Worm (Caenorhabditis elegans) whole organism, L3 larva: ENCODE results near the gene let-756.

Experiments
- ZK546.5 ChIP-seq: sonication (generic microtip); optimal IDR thresholded peaks from 2 replicates; lab custom pipeline; 2017; ENCODE audit warnings: missing biosample characterization, missing genetic modification characterization
- elt-1 ChIP-seq: fragments of 150-350 bp; optimal IDR thresholded peaks from 2 replicates; lab custom pipeline; 2014; ENCODE audit warnings: missing biosample characterization, missing genetic modification characterization
- elt-2 ChIP-seq: sonication (generic microtip); optimal IDR thresholded peaks from 2 replicates; lab custom pipeline; 2016; ENCODE audit warnings: missing genetic modification reagents, mild to moderate bottlenecking, missing genetic modification characterization, missing compliant biosample characterization
- lin-15B ChIP-seq: fragments of 150-350 bp; optimal IDR thresholded peaks from 2 replicates; lab custom pipeline; 2014; ENCODE audit warnings: missing biosample characterization, missing genetic modification characterization
- nhr-237 ChIP-seq: fragments of 150-350 bp; optimal IDR thresholded peaks from 2 replicates; lab custom pipeline; 2014; ENCODE audit warnings: missing biosample characterization, missing genetic modification characterization
- nhr-28 ChIP-seq: fragments of 150-350 bp; optimal IDR thresholded peaks from 2 replicates; lab custom pipeline; 2014; ENCODE audit warnings: missing biosample characterization, missing genetic modification characterization
- pqm-1 ChIP-seq: fragments of 150-350 bp; optimal IDR thresholded peaks from 2 replicates; lab custom pipeline; 2017; ENCODE audit warnings: missing biosample characterization, missing genetic modification characterization, inconsistent platforms
- unc-39 ChIP-seq: sonication (generic microtip); optimal IDR thresholded peaks from 4 replicates; lab custom pipeline; 2017; ENCODE audit warnings: missing biosample characterization, missing genetic modification characterization
- unc-62 ChIP-seq: fragments of 150-350 bp; sonication (generic microtip); optimal IDR thresholded peaks from 4 replicates; lab custom pipeline; 2014; ENCODE audit warnings: missing biosample characterization, missing genetic modification reagents, missing genetic modification characterization

DNA sequence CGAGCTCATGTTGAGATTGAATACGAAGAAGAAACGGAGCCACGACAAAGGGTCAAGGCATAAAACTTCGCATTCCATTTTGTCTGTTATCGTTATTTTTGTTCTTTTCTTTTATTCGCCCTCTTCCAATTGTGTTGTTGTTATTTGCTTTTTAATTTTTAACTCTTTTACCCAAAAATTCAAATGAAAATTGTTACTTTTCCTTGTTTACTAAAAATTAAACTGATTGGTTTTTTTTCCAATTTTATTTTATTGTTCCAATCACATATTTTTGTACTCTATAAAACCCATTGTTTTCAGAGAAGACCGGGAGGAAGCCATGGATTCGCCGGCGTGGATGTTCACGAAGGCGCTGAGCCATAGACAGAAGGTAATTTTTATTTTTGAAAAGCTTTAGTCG lies 26.5 kb upstream of the let-756 start, which contains the start of gene C16A3.5:
- TF ChIP-seq ZK546.5 (tag; lab: Kevin White, UChicago) (no peak), nhr-237 (tag; lab: Kevin White, UChicago) (no peak), lin-15B (tag; lab: Kevin White, UChicago) (no peak), nhr-28 (tag; lab: Kevin White, UChicago) (no peak), unc-62 (GFP tag; lab: Kevin White, UChicago) (no peak), elt-2 (no peak), elt-1 (tag; lab: Kevin White, UChicago) (no peak), pqm-1 (tag; lab: Kevin White, UChicago) (no peak), unc-39 (tag; lab: Kevin White, UChicago) (no peak)
